Fruit fly (Drosophila melanogaster) whole organism, embryonic: ENCODE data around the gene CG14280.

ENCODE experiments used
- Atf6 ChIP-seq: fragments of 200-800 bp; sonication (Bioruptor generic); IDR thresholded peaks from 2 replicates; pipeline ENCODE4 v1.3.6; 2022; ENCODE audit warnings: missing biosample characterization, missing genetic modification characterization
- Awh ChIP-seq: fragments of 200-800 bp; sonication (Bioruptor generic); IDR thresholded peaks from 2 replicates; pipeline ENCODE4, ENCODE4 v1.3.6; 2022; ENCODE audit warnings: missing biosample characterization, missing genetic modification characterization
- B-H2 ChIP-seq: fragments of 200-800 bp; sonication (Bioruptor generic); optimal IDR thresholded peaks from 2 replicates; lab custom pipeline; 2018; ENCODE audit warnings: missing biosample characterization, mild to moderate bottlenecking, missing genetic modification characterization
- CG10147 ChIP-seq: fragments of 200-800 bp; sonication (Bioruptor generic); optimal IDR thresholded peaks from 2 replicates; lab custom pipeline; 2019; ENCODE audit warnings: missing biosample characterization, mild to moderate bottlenecking, missing genetic modification characterization, moderate library complexity
- CG10267 ChIP-seq: fragments of 200-800 bp; sonication (Bioruptor generic); optimal IDR thresholded peaks from 2 replicates; lab custom pipeline; 2018; ENCODE audit warnings: missing biosample characterization, mild to moderate bottlenecking, missing genetic modification characterization, moderate library complexity
- CG10431 ChIP-seq: fragments of 200-800 bp; sonication (Bioruptor generic); optimal IDR thresholded peaks from 3 replicates; lab custom pipeline; 2018; ENCODE audit warnings: missing biosample characterization, mild to moderate bottlenecking, missing genetic modification characterization
- CG11723 ChIP-seq: fragments of 200-800 bp; sonication (Bioruptor generic); optimal IDR thresholded peaks from 2 replicates; lab custom pipeline; 2017; ENCODE audit warnings: missing biosample characterization, mild to moderate bottlenecking, missing genetic modification characterization
- CG1233 ChIP-seq: fragments of 200-800 bp; sonication (Bioruptor generic); optimal IDR thresholded peaks from 4 replicates; lab custom pipeline; 2018; ENCODE audit warnings: missing biosample characterization, mild to moderate bottlenecking, missing genetic modification characterization
- CG12769 ChIP-seq: fragments of 200-800 bp; sonication (Bioruptor generic); optimal IDR thresholded peaks from 2 replicates; lab custom pipeline; 2019; ENCODE audit warnings: missing biosample characterization, mild to moderate bottlenecking, missing genetic modification characterization, moderate library complexity
- CG1602 ChIP-seq: fragments of 200-800 bp; sonication (Bioruptor generic); optimal IDR thresholded peaks from 3 replicates; lab custom pipeline; 2016; ENCODE audit warnings: missing biosample characterization, missing genetic modification characterization
- CG17328 ChIP-seq: fragments of 200-800 bp; sonication (Bioruptor generic); IDR thresholded peaks from 2 replicates; pipeline ENCODE4 v1.3.6; 2022; ENCODE audit warnings: missing biosample characterization, missing genetic modification characterization
- CG6272 ChIP-seq: fragments of 200-800 bp; sonication (Bioruptor generic); IDR thresholded peaks from 2 replicates; pipeline ENCODE4 v1.3.6; 2022; ENCODE audit warnings: missing biosample characterization, missing genetic modification characterization
- CG6765 ChIP-seq: fragments of 200-800 bp; sonication (Bioruptor generic); optimal IDR thresholded peaks from 3 replicates; lab custom pipeline; 2017; ENCODE audit warnings: missing biosample characterization, mild to moderate bottlenecking, missing genetic modification characterization
- CG6791 ChIP-seq: fragments of 200-800 bp; sonication (Bioruptor generic); IDR thresholded peaks from 3 replicates; pipeline ENCODE4 v1.3.6; 2022; ENCODE audit warnings: missing biosample characterization, missing genetic modification characterization; ENCODE audit not compliant: partially characterized antibody
- CG6854 ChIP-seq: fragments of 200-800 bp; sonication (Bioruptor generic); optimal IDR thresholded peaks from 3 replicates; lab custom pipeline; 2017; ENCODE audit warnings: missing biosample characterization, mild to moderate bottlenecking, missing genetic modification characterization
- CG7556 ChIP-seq: fragments of 200-800 bp; sonication (Bioruptor generic); optimal IDR thresholded peaks from 2 replicates; lab custom pipeline; 2017; ENCODE audit warnings: missing biosample characterization, mild to moderate bottlenecking, missing genetic modification characterization
- CG8290 ChIP-seq, 3 experiments: fragments of 200-800 bp; sonication (Bioruptor generic); optimal IDR thresholded peaks; 2 replicates each; lab custom pipeline; 2016 to 2019; ENCODE audit warnings: missing biosample characterization in 3 of 3, missing genetic modification characterization in 3 of 3, mild to moderate bottlenecking in 2 of 3, moderate library complexity in 1 of 3
- CG8924 ChIP-seq: fragments of 200-800 bp; optimal IDR thresholded peaks from 3 replicates; lab custom pipeline; 2019; ENCODE audit warnings: missing biosample characterization, mild to moderate bottlenecking, missing genetic modification characterization, moderate library complexity
- CG9797 ChIP-seq: fragments of 200-800 bp; sonication (Bioruptor generic); optimal IDR thresholded peaks from 3 replicates; lab custom pipeline; 2018; ENCODE audit warnings: missing biosample characterization, mild to moderate bottlenecking, missing genetic modification characterization
- CHES-1-like ChIP-seq: fragments of 200-800 bp; sonication (Bioruptor generic); optimal IDR thresholded peaks from 2 replicates; lab custom pipeline; 2016; ENCODE audit warnings: missing biosample characterization, missing genetic modification characterization
- CoRest ChIP-seq: fragments of 200-800 bp; sonication (Bioruptor generic); optimal IDR thresholded peaks from 3 replicates; lab custom pipeline; 2018; ENCODE audit warnings: missing biosample characterization, mild to moderate bottlenecking, missing genetic modification characterization, moderate library complexity
- Dip3 ChIP-seq: fragments of 200-800 bp; sonication (Bioruptor generic); optimal IDR thresholded peaks from 3 replicates; lab custom pipeline; 2016; ENCODE audit warnings: missing biosample characterization, missing genetic modification characterization
- E2f2 ChIP-seq: fragments of 200-800 bp; sonication (Bioruptor generic); IDR thresholded peaks from 2 replicates; pipeline ENCODE4 v1.3.6; 2022; ENCODE audit warnings: missing biosample characterization, missing genetic modification characterization
- HLH54F ChIP-seq: fragments of 200-800 bp; sonication (Bioruptor generic); optimal IDR thresholded peaks from 3 replicates; lab custom pipeline; 2016; ENCODE audit warnings: missing biosample characterization, missing genetic modification characterization
- Jarid2 ChIP-seq: fragments of 200-800 bp; sonication (Bioruptor generic); optimal IDR thresholded peaks from 3 replicates; lab custom pipeline; 2017; ENCODE audit warnings: mild to moderate bottlenecking, missing biosample characterization, missing genetic modification reagents, missing genetic modification characterization
- Lhr ChIP-seq: fragments of 200-800 bp; sonication (Bioruptor generic); optimal IDR thresholded peaks from 3 replicates; lab custom pipeline; 2017; ENCODE audit warnings: mild to moderate bottlenecking, missing biosample characterization, missing genetic modification reagents, missing genetic modification characterization
- Lpt ChIP-seq: fragments of >200 bp; optimal IDR thresholded peaks from 2 replicates; lab custom pipeline; 2018; ENCODE audit warnings: missing biosample characterization, missing genetic modification characterization
- Oli ChIP-seq: fragments of 200-800 bp; sonication (Bioruptor generic); optimal IDR thresholded peaks from 2 replicates; lab custom pipeline; 2018; ENCODE audit warnings: missing biosample characterization, mild to moderate bottlenecking, missing genetic modification characterization, moderate library complexity
- Pdp1 ChIP-seq, 2 experiments: fragments of 200-800 bp; sonication (Bioruptor generic); optimal IDR thresholded peaks; 3 replicates each; lab custom pipeline; 2016; ENCODE audit warnings: missing biosample characterization in 2 of 2, missing genetic modification characterization in 2 of 2, mild to moderate bottlenecking in 1 of 2, moderate library complexity in 1 of 2
- TFAM ChIP-seq: fragments of 200-800 bp; sonication (Bioruptor generic); optimal IDR thresholded peaks from 2 replicates; lab custom pipeline; 2017; ENCODE audit warnings: missing biosample characterization, missing genetic modification characterization, inconsistent platforms
- YL-1 ChIP-seq: fragments of 200-800 bp; sonication (Bioruptor generic); optimal IDR thresholded peaks from 3 replicates; lab custom pipeline; 2017; ENCODE audit warnings: missing biosample characterization, mild to moderate bottlenecking, missing genetic modification characterization
- ac ChIP-seq: fragments of 200-800 bp; sonication (Bioruptor generic); optimal IDR thresholded peaks from 3 replicates; lab custom pipeline; 2017; ENCODE audit warnings: missing biosample characterization, mild to moderate bottlenecking, missing genetic modification characterization
- bigmax ChIP-seq: fragments of 200-800 bp; sonication (Bioruptor generic); optimal IDR thresholded peaks from 2 replicates; lab custom pipeline; 2018; ENCODE audit warnings: missing biosample characterization, mild to moderate bottlenecking, missing genetic modification characterization
- bowl ChIP-seq: fragments of 200-800 bp; sonication (Bioruptor generic); IDR thresholded peaks from 2 replicates; pipeline ENCODE4 v1.3.6; 2022; ENCODE audit warnings: missing biosample characterization, missing genetic modification characterization
- chinmo ChIP-seq: fragments of 200-800 bp; sonication (Bioruptor generic); IDR thresholded peaks from 4 replicates; pipeline ENCODE4 v1.3.6; 2022; ENCODE audit warnings: missing biosample characterization, missing genetic modification characterization; ENCODE audit not compliant: partially characterized antibody
- dmrt99B ChIP-seq: fragments of 200-800 bp; sonication (Bioruptor generic); optimal IDR thresholded peaks from 2 replicates; lab custom pipeline; 2018; ENCODE audit warnings: missing biosample characterization, mild to moderate bottlenecking, missing genetic modification characterization, moderate library complexity
- emc ChIP-seq: fragments of 200-800 bp; sonication (Bioruptor generic); optimal IDR thresholded peaks from 2 replicates; lab custom pipeline; 2016; ENCODE audit warnings: missing biosample characterization, missing genetic modification characterization
- en ChIP-seq: fragments of 200-800 bp; sonication (Bioruptor generic); optimal IDR thresholded peaks from 2 replicates; lab custom pipeline; 2016; ENCODE audit warnings: missing biosample characterization, missing genetic modification characterization
- eve ChIP-seq, 2 experiments: fragments of >200 bp; optimal IDR thresholded peaks; 2 replicates each; lab custom pipeline; 2017; ENCODE audit warnings: missing biosample characterization in 2 of 2, missing genetic modification characterization in 2 of 2
- grau ChIP-seq: fragments of 200-800 bp; optimal IDR thresholded peaks from 3 replicates; lab custom pipeline; 2019; ENCODE audit warnings: missing biosample characterization, mild to moderate bottlenecking, missing genetic modification characterization, moderate library complexity
- ind ChIP-seq: fragments of 200-800 bp; sonication (Bioruptor generic); optimal IDR thresholded peaks from 3 replicates; lab custom pipeline; 2016; ENCODE audit warnings: missing biosample characterization, missing genetic modification characterization
- jigr1 ChIP-seq: fragments of 200-800 bp; sonication (Bioruptor generic); IDR thresholded peaks from 3 replicates; pipeline ENCODE4 v1.3.6; 2022; ENCODE audit warnings: missing biosample characterization, missing genetic modification characterization
- peb ChIP-seq: fragments of 200-800 bp; sonication (Bioruptor generic); IDR thresholded peaks from 2 replicates; pipeline ENCODE4 v1.3.6; 2022; ENCODE audit warnings: missing biosample characterization, missing genetic modification characterization
- pnt ChIP-seq: fragments of 200-800 bp; sonication (Bioruptor generic); optimal IDR thresholded peaks from 3 replicates; lab custom pipeline; 2016; ENCODE audit warnings: missing biosample characterization, missing genetic modification characterization
- sens-2 ChIP-seq: fragments of 200-800 bp; sonication (Bioruptor generic); IDR thresholded peaks from 2 replicates; pipeline ENCODE4 v1.3.6; 2022; ENCODE audit warnings: missing biosample characterization, missing genetic modification characterization
- sr ChIP-seq: fragments of 200-800 bp; sonication (Bioruptor generic); IDR thresholded peaks from 3 replicates; pipeline ENCODE4 v1.3.6; 2022; ENCODE audit warnings: missing biosample characterization, missing genetic modification characterization
- tgo ChIP-seq: fragments of 200-800 bp; sonication (Bioruptor generic); IDR thresholded peaks from 3 replicates; pipeline ENCODE4 v1.3.6; 2022; ENCODE audit warnings: missing biosample characterization, missing genetic modification characterization
- toy ChIP-seq: fragments of 200-800 bp; sonication (Bioruptor generic); IDR thresholded peaks from 2 replicates; pipeline ENCODE4 v1.3.6; 2022; ENCODE audit warnings: missing biosample characterization, missing genetic modification characterization
- trem ChIP-seq: fragments of 200-800 bp; optimal IDR thresholded peaks from 3 replicates; lab custom pipeline; 2019; ENCODE audit warnings: missing biosample characterization, mild to moderate bottlenecking, missing genetic modification characterization, moderate library complexity
- unpg ChIP-seq: fragments of 200-800 bp; sonication (Bioruptor generic); optimal IDR thresholded peaks from 3 replicates; lab custom pipeline; 2018; ENCODE audit warnings: missing biosample characterization, mild to moderate bottlenecking, missing genetic modification characterization, moderate library complexity
- usp ChIP-seq: fragments of >200 bp; optimal IDR thresholded peaks from 2 replicates; lab custom pipeline; 2017; ENCODE audit warnings: missing biosample characterization, missing genetic modification characterization
- yki ChIP-seq: fragments of >200 bp; optimal IDR thresholded peaks from 3 replicates; lab custom pipeline; 2018

The CG14280 gene

DNA sequence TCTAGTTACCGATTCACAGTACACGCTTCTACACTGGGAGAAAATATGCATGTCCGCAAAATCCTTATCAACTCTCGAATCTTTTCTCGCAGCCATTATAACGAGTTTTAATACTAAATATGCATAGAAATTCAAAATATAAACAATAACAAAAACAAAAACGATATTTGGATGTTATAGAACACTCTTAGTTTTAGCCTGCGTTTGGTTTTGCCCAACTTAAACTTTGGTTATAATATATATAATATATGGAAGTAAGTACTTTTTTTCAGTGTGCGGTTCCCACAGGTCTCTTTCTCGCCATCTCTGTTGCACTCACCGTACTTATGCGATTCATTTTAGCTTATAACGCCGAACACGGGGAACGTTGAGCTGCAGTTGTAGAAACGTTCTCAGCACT, 44.8 kb upstream of the CG14280 start, which contains the start of gene cry (continued):
- no peak for TF ChIP-seq chinmo
- no peak for TF ChIP-seq CG6854
- TF ChIP-seq CG6791 (GFP tag; lab: Robert Waterston, UW): no peak
- TF ChIP-seq CG7556 (GFP tag; lab: Kevin White, UChicago): no peak
- TF ChIP-seq CG11723 (GFP tag; lab: Kevin White, UChicago): no peak
- no peak for TF ChIP-seq Atf6 (GFP tag; lab: Robert Waterston, UW)
- TF ChIP-seq peb (GFP tag; lab: Robert Waterston, UW): no peak
- TF ChIP-seq dmrt99B (tag; lab: Kevin White, UChicago): peak; percentile 80
- TF ChIP-seq unpg: no peak
- TF ChIP-seq CoRest: peak; percentile 76
- no peak for TF ChIP-seq sens-2 (GFP tag; lab: Robert Waterston, UW)
- no peak for TF ChIP-seq YL-1
- TF ChIP-seq Awh (GFP tag; lab: Robert Waterston, UW): 0 out of 2 replicates have a peak, but pooled peaks have one; percentile 6
- TF ChIP-seq CG9797 (GFP tag; lab: Kevin White, UChicago): no peak
- no peak for TF ChIP-seq CG17328 (GFP tag; lab: Robert Waterston, UW)
- no peak for TF ChIP-seq CG10147 (GFP tag; lab: Kevin White, UChicago)
- no peak for TF ChIP-seq CHES-1-like
- TF ChIP-seq eve (GFP tag; optimal IDR thresholded peaks at IDR 0.05; lab: Kevin White, UChicago): peak in 1 of 2 experiments; percentile 82
- TF ChIP-seq emc (GFP tag; lab: Kevin White, UChicago): no peak
- TF ChIP-seq en (GFP tag; lab: Kevin White, UChicago): no peak
- peak; percentile 75 for TF ChIP-seq Oli (tag; lab: Kevin White, UChicago)
- peak; percentile 37; the same call in 1 of the 3 replicates for TF ChIP-seq tgo (GFP tag; lab: Robert Waterston, UW)
- TF ChIP-seq CG1233 (GFP tag; lab: Kevin White, UChicago): peak; percentile 38
- TF ChIP-seq ind (GFP tag; lab: Kevin White, UChicago): peak; percentile 34
- no peak for TF ChIP-seq B-H2 (GFP tag; lab: Kevin White, UChicago)
- TF ChIP-seq CG1602 (GFP tag; lab: Kevin White, UChicago): peak; percentile 63
- peak in 1 of 2 experiments; percentile 9 for TF ChIP-seq Pdp1 (GFP tag; optimal IDR thresholded peaks at IDR 0.05; lab: Kevin White, UChicago)
- peak; percentile 4 for TF ChIP-seq CG10431 (GFP tag; lab: Kevin White, UChicago)
- TF ChIP-seq jigr1 (GFP tag; lab: Robert Waterston, UW): no peak
- TF ChIP-seq Lpt (GFP tag; lab: Kevin White, UChicago): no peak
- no peak for TF ChIP-seq usp
- no peak for TF ChIP-seq CG8290 (GFP tag; optimal IDR thresholded peaks at IDR 0.05; lab: Kevin White, UChicago)
- no peak for TF ChIP-seq CG8290 (tag; optimal IDR thresholded peaks at IDR 0.05; lab: Kevin White, UChicago)
- TF ChIP-seq TFAM: no peak
- TF ChIP-seq sr (GFP tag; lab: Robert Waterston, UW): no peak
- TF ChIP-seq Jarid2: peak; percentile 23
- TF ChIP-seq E2f2 (GFP tag; lab: Robert Waterston, UW): peak; percentile 11; the same call in 1 of the 2 replicates
- peak; percentile 53 for TF ChIP-seq CG10267 (tag; lab: Kevin White, UChicago)
- TF ChIP-seq CG6765 (GFP tag; lab: Kevin White, UChicago): no peak
- peak; percentile 63 for TF ChIP-seq trem (tag; lab: Kevin White, UChicago)
- no peak for TF ChIP-seq toy (GFP tag; lab: Robert Waterston, UW)
- peak; percentile 50 for TF ChIP-seq Lhr (GFP tag; lab: Kevin White, UChicago)
- TF ChIP-seq HLH54F (GFP tag; lab: Kevin White, UChicago): no peak
- no peak for TF ChIP-seq bigmax (GFP tag; lab: Kevin White, UChicago)
- TF ChIP-seq grau: no peak
- no peak for TF ChIP-seq Dip3 (GFP tag; lab: Kevin White, UChicago)
- TF ChIP-seq CG6272 (GFP tag; lab: Robert Waterston, UW): no peak
- TF ChIP-seq CG8924 (tag; lab: Kevin White, UChicago): no peak
- TF ChIP-seq bowl (GFP tag; lab: Robert Waterston, UW): no peak
- no peak for TF ChIP-seq ac (GFP tag; lab: Kevin White, UChicago)
- no peak for TF ChIP-seq pnt (GFP tag; lab: Kevin White, UChicago)
- no peak for TF ChIP-seq yki (lab: Kevin White, UChicago)
- TF ChIP-seq CG12769: no peak
